Worm (Caenorhabditis elegans) whole organism, mixed stage, embryonic: ENCODE results near the gene gln-3.

Source experiments
- ces-1 ChIP-seq: fragments of 150-350 bp; optimal IDR thresholded peaks from 2 replicates; lab custom pipeline; 2014; ENCODE audit warnings: missing biosample characterization, missing genetic modification reagents, missing genetic modification characterization
- elt-1 ChIP-seq: sonication (generic microtip); optimal IDR thresholded peaks from 2 replicates; lab custom pipeline; 2017; ENCODE audit warnings: missing genetic modification characterization, mild to moderate bottlenecking, missing compliant biosample characterization, antibody characterized with exemption, moderate library complexity, borderline replicate concordance; ENCODE audit not compliant: insufficient read depth
- elt-3 ChIP-seq: fragments of 150-350 bp; optimal IDR thresholded peaks from 2 replicates; lab custom pipeline; 2014; ENCODE audit warnings: missing biosample characterization, missing genetic modification characterization
- ham-2 ChIP-seq: fragments of 200-800 bp; sonication (Bioruptor generic); optimal IDR thresholded peaks from 2 replicates; lab custom pipeline; 2018; ENCODE audit warnings: mild to moderate bottlenecking, missing genetic modification characterization, missing compliant biosample characterization
- hlh-1 ChIP-seq: fragments of 150-350 bp; optimal IDR thresholded peaks from 2 replicates; lab custom pipeline; 2014; ENCODE audit warnings: missing biosample characterization, missing genetic modification reagents, missing genetic modification characterization
- lin-13 ChIP-seq: fragments of 150-350 bp; optimal IDR thresholded peaks from 2 replicates; lab custom pipeline; 2014; ENCODE audit warnings: missing biosample characterization, missing genetic modification characterization
- mep-1 ChIP-seq: fragments of 150-350 bp; optimal IDR thresholded peaks from 2 replicates; lab custom pipeline; 2017; ENCODE audit warnings: missing biosample characterization, missing genetic modification reagents, missing genetic modification characterization, inconsistent platforms
- mls-2 ChIP-seq: sonication (generic microtip); optimal IDR thresholded peaks from 2 replicates; lab custom pipeline; 2016; ENCODE audit warnings: mild to moderate bottlenecking, missing genetic modification characterization, moderate library complexity, missing compliant biosample characterization
- nhr-237 ChIP-seq: fragments of 150-350 bp; optimal IDR thresholded peaks from 2 replicates; lab custom pipeline; 2014; ENCODE audit warnings: missing biosample characterization, missing genetic modification characterization
- nhr-28 ChIP-seq: fragments of 150-350 bp; optimal IDR thresholded peaks from 2 replicates; lab custom pipeline; 2014; ENCODE audit warnings: missing biosample characterization, missing genetic modification characterization
- nhr-76 ChIP-seq: sonication (generic microtip); optimal IDR thresholded peaks from 2 replicates; lab custom pipeline; 2017; ENCODE audit warnings: missing biosample characterization, missing genetic modification characterization
- snpc-4 ChIP-seq: fragments of 150-350 bp; optimal IDR thresholded peaks from 2 replicates; lab custom pipeline; 2014; ENCODE audit warnings: missing biosample characterization, missing genetic modification characterization
- unc-62 ChIP-seq: fragments of 150-350 bp; optimal IDR thresholded peaks from 2 replicates; lab custom pipeline; 2014; ENCODE audit warnings: missing biosample characterization, missing genetic modification reagents, missing genetic modification characterization
- zip-8 ChIP-seq: fragments of 150-350 bp; optimal IDR thresholded peaks from 2 replicates; lab custom pipeline; 2014; ENCODE audit warnings: missing biosample characterization, missing genetic modification characterization

DNA sequence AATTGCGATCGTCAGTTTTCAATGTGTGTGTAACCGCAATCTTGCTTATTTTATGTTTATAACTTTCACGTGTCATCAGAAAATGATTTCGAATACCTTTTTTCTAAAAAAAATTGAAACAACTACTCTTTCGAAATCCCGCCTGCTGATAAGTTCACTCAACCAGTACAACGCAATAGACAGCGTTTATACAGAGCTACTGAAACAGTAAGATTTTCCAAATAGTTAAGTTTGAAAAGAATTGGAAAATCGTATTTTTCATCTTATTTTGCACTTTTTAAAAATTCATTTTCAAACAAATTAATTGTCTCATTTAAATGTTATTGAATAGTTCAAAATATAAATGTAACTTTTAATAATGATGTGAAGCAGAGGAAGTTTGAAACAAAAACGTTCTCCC lies 31.7 kb downstream of the gln-3 start:
- TF ChIP-seq nhr-76 (tag; lab: Kevin White, UChicago), result no peak
- no peak for TF ChIP-seq elt-1
- TF ChIP-seq ham-2 (GFP tag; lab: Kevin White, UChicago), result no peak
- TF ChIP-seq hlh-1 (tag; lab: Kevin White, UChicago), result no peak
- TF ChIP-seq ces-1 (GFP tag; lab: Kevin White, UChicago), result no peak
- no peak for TF ChIP-seq mls-2 (tag; lab: Kevin White, UChicago)
- no peak for TF ChIP-seq nhr-237 (tag; lab: Kevin White, UChicago)
- TF ChIP-seq zip-8 (tag; lab: Kevin White, UChicago), result no peak
- TF ChIP-seq mep-1, result no peak
- no peak for TF ChIP-seq nhr-28 (tag; lab: Kevin White, UChicago)
- no peak for TF ChIP-seq lin-13
- TF ChIP-seq elt-3 (tag; lab: Kevin White, UChicago), result no peak
- TF ChIP-seq snpc-4 (tag; lab: Kevin White, UChicago), result no peak
- no peak for TF ChIP-seq unc-62 (GFP tag; lab: Kevin White, UChicago)
